Fruit fly (Drosophila melanogaster) whole organism, prepupa: ENCODE data around the gene CG45544.

Source experiments
- Blimp-1 ChIP-seq: fragments of 200-800 bp; sonication (Bioruptor generic); optimal IDR thresholded peaks from 3 replicates; lab custom pipeline; 2017; ENCODE audit warnings: missing biosample characterization, missing genetic modification characterization, mild to moderate bottlenecking, moderate library complexity, missing genetic modification reagents
- CG10631 ChIP-seq: fragments of 200-800 bp; sonication (Bioruptor generic); optimal IDR thresholded peaks from 2 replicates; lab custom pipeline; 2016; ENCODE audit warnings: missing biosample characterization, missing genetic modification characterization
- CG10669 ChIP-seq: fragments of 200-800 bp; sonication (Bioruptor generic); optimal IDR thresholded peaks from 3 replicates; lab custom pipeline; 2018; ENCODE audit warnings: missing biosample characterization, mild to moderate bottlenecking, missing genetic modification characterization, moderate library complexity
- CG11294 ChIP-seq: fragments of 200-800 bp; sonication (Bioruptor generic); IDR thresholded peaks from 2 replicates; pipeline ENCODE4 v1.3.6; 2022; ENCODE audit warnings: missing biosample characterization, missing genetic modification characterization
- CG11762 ChIP-seq: fragments of 200-800 bp; sonication (Bioruptor generic); optimal IDR thresholded peaks from 3 replicates; lab custom pipeline; 2016; ENCODE audit warnings: missing biosample characterization, missing genetic modification characterization; ENCODE audit not compliant: insufficient read depth
- CG11902 ChIP-seq: fragments of 200-800 bp; sonication (Bioruptor generic); optimal IDR thresholded peaks from 3 replicates; lab custom pipeline; 2016; ENCODE audit warnings: missing biosample characterization, missing genetic modification characterization
- CG15336 ChIP-seq: fragments of 200-800 bp; sonication (Bioruptor generic); IDR thresholded peaks from 2 replicates; pipeline ENCODE4 v1.3.6; 2022; ENCODE audit warnings: missing biosample characterization, missing genetic modification characterization
- CG16779 ChIP-seq: fragments of 200-800 bp; sonication (Bioruptor generic); optimal IDR thresholded peaks from 3 replicates; lab custom pipeline; 2017; ENCODE audit warnings: missing biosample characterization, mild to moderate bottlenecking, missing genetic modification characterization
- CG3032 ChIP-seq: fragments of 200-800 bp; optimal IDR thresholded peaks from 2 replicates; lab custom pipeline; 2019; ENCODE audit warnings: missing biosample characterization, mild to moderate bottlenecking, missing genetic modification characterization, moderate library complexity
- CG31627 ChIP-seq: fragments of 200-800 bp; sonication (Bioruptor generic); optimal IDR thresholded peaks from 3 replicates; lab custom pipeline; 2016; ENCODE audit warnings: missing biosample characterization, missing genetic modification characterization
- CG34406 ChIP-seq: fragments of 200-800 bp; sonication (Bioruptor generic); optimal IDR thresholded peaks from 3 replicates; lab custom pipeline; 2016; ENCODE audit warnings: missing biosample characterization, missing genetic modification characterization
- CG4318 ChIP-seq: fragments of 200-800 bp; sonication (Bioruptor generic); optimal IDR thresholded peaks from 3 replicates; lab custom pipeline; 2017; ENCODE audit warnings: missing biosample characterization, mild to moderate bottlenecking, missing genetic modification characterization
- CG6163 ChIP-seq: fragments of 200-800 bp; sonication (Bioruptor generic); IDR thresholded peaks from 3 replicates; pipeline ENCODE4 v1.3.6; 2022; ENCODE audit warnings: missing biosample characterization, missing genetic modification characterization
- CG6276 ChIP-seq: fragments of 200-800 bp; sonication (Bioruptor generic); optimal IDR thresholded peaks from 2 replicates; lab custom pipeline; 2017; ENCODE audit warnings: missing biosample characterization, mild to moderate bottlenecking, missing genetic modification characterization
- CG6808 ChIP-seq: fragments of 200-800 bp; sonication (Bioruptor generic); optimal IDR thresholded peaks from 3 replicates; lab custom pipeline; 2017; ENCODE audit warnings: missing biosample characterization, missing genetic modification characterization, mild to moderate bottlenecking, moderate library complexity, missing genetic modification reagents
- CG8319 ChIP-seq: fragments of 200-800 bp; sonication (Bioruptor generic); optimal IDR thresholded peaks from 3 replicates; lab custom pipeline; 2016; ENCODE audit warnings: missing biosample characterization, missing genetic modification characterization
- CG8632 ChIP-seq: fragments of 200-800 bp; sonication (Bioruptor generic); optimal IDR thresholded peaks from 3 replicates; lab custom pipeline; 2016; ENCODE audit warnings: missing biosample characterization, missing genetic modification characterization
- Eip75B ChIP-seq: fragments of 200-800 bp; sonication (Bioruptor generic); optimal IDR thresholded peaks from 3 replicates; lab custom pipeline; 2016; ENCODE audit warnings: missing biosample characterization, missing genetic modification characterization
- Eip93F ChIP-seq: fragments of 200-800 bp; sonication (Bioruptor generic); optimal IDR thresholded peaks from 2 replicates; lab custom pipeline; 2016; ENCODE audit warnings: missing biosample characterization, mild to moderate bottlenecking, missing genetic modification characterization
- Hr39 ChIP-seq: fragments of 200-800 bp; sonication (Bioruptor generic); optimal IDR thresholded peaks from 2 replicates; lab custom pipeline; 2016; ENCODE audit warnings: missing biosample characterization, missing genetic modification characterization
- Met ChIP-seq: fragments of 200-800 bp; sonication (Bioruptor generic); optimal IDR thresholded peaks from 3 replicates; lab custom pipeline; 2016; ENCODE audit warnings: missing biosample characterization, missing genetic modification characterization
- OdsH ChIP-seq: fragments of 200-800 bp; sonication (Bioruptor generic); optimal IDR thresholded peaks from 3 replicates; lab custom pipeline; 2016; ENCODE audit warnings: missing biosample characterization, missing genetic modification characterization
- Smox ChIP-seq: fragments of 200-800 bp; sonication (Bioruptor generic); optimal IDR thresholded peaks from 3 replicates; lab custom pipeline; 2016; ENCODE audit warnings: missing biosample characterization, missing genetic modification characterization
- Sox102F ChIP-seq: fragments of 200-800 bp; sonication (Bioruptor generic); optimal IDR thresholded peaks from 2 replicates; lab custom pipeline; 2016; ENCODE audit warnings: missing biosample characterization, mild to moderate bottlenecking, missing genetic modification characterization
- Sox14 ChIP-seq: fragments of 200-800 bp; sonication (Bioruptor generic); optimal IDR thresholded peaks from 3 replicates; lab custom pipeline; 2016; ENCODE audit warnings: missing biosample characterization, missing genetic modification characterization
- achi ChIP-seq: fragments of 200-800 bp; sonication (Bioruptor generic); optimal IDR thresholded peaks from 3 replicates; lab custom pipeline; 2016; ENCODE audit warnings: missing biosample characterization, missing genetic modification characterization
- acj6 ChIP-seq: fragments of 200-800 bp; sonication (Bioruptor generic); optimal IDR thresholded peaks from 3 replicates; lab custom pipeline; 2016; ENCODE audit warnings: missing biosample characterization, missing genetic modification characterization
- cyc ChIP-seq: fragments of 200-800 bp; sonication (Bioruptor generic); optimal IDR thresholded peaks from 3 replicates; lab custom pipeline; 2016; ENCODE audit warnings: missing biosample characterization, missing genetic modification characterization
- dac ChIP-seq: fragments of 200-800 bp; sonication (Bioruptor generic); optimal IDR thresholded peaks from 2 replicates; lab custom pipeline; 2017; ENCODE audit warnings: missing biosample characterization, mild to moderate bottlenecking, missing genetic modification characterization
- dsx ChIP-seq: fragments of 200-800 bp; optimal IDR thresholded peaks from 3 replicates; lab custom pipeline; 2019; ENCODE audit warnings: missing biosample characterization, mild to moderate bottlenecking, missing genetic modification characterization, moderate library complexity; ENCODE audit not compliant: poor library complexity, severe bottlenecking
- eg ChIP-seq: fragments of 200-800 bp; sonication (Bioruptor generic); IDR thresholded peaks from 3 replicates; pipeline ENCODE4 v1.3.6; 2022; ENCODE audit warnings: missing biosample characterization, missing genetic modification characterization
- esn ChIP-seq: fragments of 200-800 bp; sonication (Bioruptor generic); optimal IDR thresholded peaks from 2 replicates; lab custom pipeline; 2016; ENCODE audit warnings: missing biosample characterization, mild to moderate bottlenecking, missing genetic modification characterization, moderate library complexity
- fd59A ChIP-seq: fragments of 200-800 bp; sonication (Bioruptor generic); optimal IDR thresholded peaks from 2 replicates; lab custom pipeline; 2017; ENCODE audit warnings: missing biosample characterization, mild to moderate bottlenecking, missing genetic modification characterization, missing genetic modification reagents
- net ChIP-seq: fragments of 200-800 bp; sonication (Bioruptor generic); optimal IDR thresholded peaks from 3 replicates; lab custom pipeline; 2016; ENCODE audit warnings: missing biosample characterization, missing genetic modification characterization
- salr ChIP-seq, 2 experiments: fragments of 200-800 bp; sonication (Bioruptor generic); optimal IDR thresholded peaks; 3 replicates each; lab custom pipeline; 2016 to 2018; ENCODE audit warnings: missing biosample characterization in 2 of 2, missing genetic modification characterization in 2 of 2, mild to moderate bottlenecking in 1 of 2
- spab ChIP-seq: fragments of 200-800 bp; sonication (Bioruptor generic); optimal IDR thresholded peaks from 2 replicates; lab custom pipeline; 2017; ENCODE audit warnings: missing biosample characterization, mild to moderate bottlenecking, missing genetic modification characterization, missing genetic modification reagents
- ss ChIP-seq, 2 experiments: fragments of 200-800 bp; sonication (Bioruptor generic); optimal IDR thresholded peaks; 2 replicates in 1 of 2; 3 replicates in 1 of 2; lab custom pipeline; 2017 to 2018; ENCODE audit warnings: mild to moderate bottlenecking in 2 of 2, missing biosample characterization in 2 of 2, missing genetic modification characterization in 2 of 2, moderate library complexity in 1 of 2
- svp ChIP-seq: fragments of 200-800 bp; sonication (Bioruptor generic); peaks from one replicate; lab custom pipeline; 2016; ENCODE audit warnings: missing biosample characterization, missing genetic modification characterization
- topi ChIP-seq: fragments of 200-800 bp; sonication (Bioruptor generic); optimal IDR thresholded peaks from 3 replicates; lab custom pipeline; 2016; ENCODE audit warnings: missing biosample characterization, missing genetic modification characterization
- vri ChIP-seq: fragments of 200-800 bp; sonication (Bioruptor generic); optimal IDR thresholded peaks from 3 replicates; lab custom pipeline; 2016; ENCODE audit warnings: missing biosample characterization, mild to moderate bottlenecking, missing genetic modification characterization

The CG45544 gene

DNA sequence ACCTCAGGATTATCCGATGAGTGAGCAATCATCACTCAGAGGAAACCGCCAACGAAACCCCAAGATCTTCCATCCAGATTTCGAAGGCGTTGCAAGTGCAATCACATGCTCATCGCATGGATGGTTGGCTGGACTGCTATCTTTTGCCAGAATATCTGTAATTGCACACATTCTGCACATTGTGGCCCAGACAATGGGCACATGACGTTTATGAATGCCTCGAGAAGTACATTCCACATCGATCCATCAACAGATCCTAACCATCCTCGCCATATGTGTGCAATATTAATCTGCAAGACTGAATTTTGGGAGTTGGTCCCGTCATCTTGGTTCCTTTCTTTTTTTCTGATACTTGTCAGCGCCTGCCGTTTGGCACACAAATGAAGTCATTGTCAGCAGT, 6.2 kb downstream of the CG45544 start:
- TF ChIP-seq Sox102F (GFP tag; lab: Kevin White, UChicago) = no peak
- no peak for TF ChIP-seq CG8632
- no peak for TF ChIP-seq topi (GFP tag; lab: Kevin White, UChicago)
- no peak for TF ChIP-seq CG11762 (GFP tag; lab: Kevin White, UChicago)
- TF ChIP-seq CG34406 (GFP tag; lab: Kevin White, UChicago) = no peak
- no peak for TF ChIP-seq CG11902 (GFP tag; lab: Kevin White, UChicago)
- no peak for TF ChIP-seq CG6163 (GFP tag; lab: Robert Waterston, UW)
- TF ChIP-seq Smox = no peak
- no peak for TF ChIP-seq CG11294 (GFP tag; lab: Robert Waterston, UW)

DNA sequence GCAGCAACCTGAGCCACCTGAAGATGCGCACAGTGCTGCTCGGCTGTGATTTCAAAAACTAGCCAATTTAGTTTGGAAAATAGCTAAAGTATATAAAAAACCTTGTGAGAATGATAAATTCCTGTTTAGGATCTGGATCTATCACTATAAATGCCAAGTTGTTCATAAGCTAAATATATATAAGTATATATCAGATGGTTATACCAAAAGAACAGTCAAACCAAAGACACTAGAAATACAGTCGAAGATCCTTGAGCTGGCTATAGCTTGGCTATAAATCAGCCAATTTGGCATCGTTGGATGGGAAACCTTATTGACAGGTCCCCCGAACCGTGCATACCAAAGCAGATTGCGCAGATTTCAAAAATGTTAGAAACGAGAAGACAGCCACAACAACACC, 7.0 kb downstream of the CG45544 start:
- TF ChIP-seq CG16779 (tag; lab: Kevin White, UChicago) (no peak), Sox14 (GFP tag; lab: Kevin White, UChicago) (no peak), Smox (no peak), Eip75B (no peak), CG3032 (tag; lab: Kevin White, UChicago) (no peak), Blimp-1 (GFP tag; lab: Kevin White, UChicago) (no peak), CG4318 (GFP tag; lab: Kevin White, UChicago) (no peak)
- TF ChIP-seq, all 60 proteins: peak for 0

DNA sequence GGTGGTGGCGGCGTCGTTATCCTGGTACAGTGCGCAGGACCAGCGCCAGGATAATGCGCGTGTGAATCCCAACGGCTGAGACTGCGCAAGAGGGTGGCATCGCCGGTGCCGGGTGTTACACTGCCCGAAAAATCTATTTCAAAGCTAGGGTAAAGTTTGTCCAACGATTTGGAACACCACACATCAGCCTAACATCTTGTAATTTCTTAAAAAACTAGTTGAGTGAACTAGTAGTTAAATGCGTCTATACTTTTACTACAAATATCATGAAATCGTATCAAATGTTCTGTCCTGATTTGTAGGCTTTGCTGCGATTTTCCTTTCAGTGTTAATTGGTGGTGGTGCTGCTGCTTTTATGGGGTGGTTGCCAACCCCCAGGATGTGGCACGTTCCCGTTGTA, 8.8 kb downstream of the CG45544 start:
- TF ChIP-seq acj6 (GFP tag; lab: Kevin White, UChicago) (no peak), CG8319 (GFP tag; lab: Kevin White, UChicago) (no peak), Eip75B (no peak), esn (GFP tag; lab: Kevin White, UChicago) (peak; percentile 22), Met (GFP tag; lab: Kevin White, UChicago) (peak; percentile 14), topi (GFP tag; lab: Kevin White, UChicago) (no peak), cyc (GFP tag; lab: Kevin White, UChicago) (no peak), CG6808 (GFP tag; lab: Kevin White, UChicago) (no peak), CG10669 (GFP tag; lab: Kevin White, UChicago) (no peak), CG6276 (no peak), ss (GFP tag; optimal IDR thresholded peaks at IDR 0.05; lab: Kevin White, UChicago) (no peak), Hr39 (GFP tag; lab: Kevin White, UChicago) (peak; percentile 7), achi (GFP tag; lab: Kevin White, UChicago) (no peak), spab (no peak), salr (GFP tag; optimal IDR thresholded peaks at IDR 0.05; lab: Kevin White, UChicago) (no peak), Sox102F (GFP tag; lab: Kevin White, UChicago) (no peak), CG4318 (GFP tag; lab: Kevin White, UChicago) (no peak), Eip93F (no peak), fd59A (GFP tag; lab: Kevin White, UChicago) (no peak), vri (no peak), Blimp-1 (GFP tag; lab: Kevin White, UChicago) (no peak), net (no peak), CG31627 (peak; percentile 8), CG11762 (GFP tag; lab: Kevin White, UChicago) (no peak), dsx (no peak), svp (GFP tag; lab: Kevin White, UChicago) (peak; percentile 50), CG15336 (GFP tag; lab: Robert Waterston, UW) (no peak), CG34406 (GFP tag; lab: Kevin White, UChicago) (no peak), CG16779 (tag; lab: Kevin White, UChicago) (no peak), OdsH (GFP tag; lab: Kevin White, UChicago) (no peak), CG3032 (tag; lab: Kevin White, UChicago) (no peak), dac (GFP tag; lab: Kevin White, UChicago) (no peak), eg (GFP tag; lab: Robert Waterston, UW) (no peak), CG11902 (GFP tag; lab: Kevin White, UChicago) (no peak), CG10631 (GFP tag; lab: Kevin White, UChicago) (no peak)
